Worm (Caenorhabditis elegans) whole organism, L2 larva: ENCODE measurements around the gene dgk-1.
A peak's percentile ranks its signal among the peaks of the same experiment; 100 is the strongest.

Experiments used
- C34F6.9 ChIP-seq: fragments of 150-350 bp; optimal IDR thresholded peaks from 2 replicates; lab custom pipeline; 2014; ENCODE audit warnings: missing biosample characterization, missing genetic modification characterization
- F13H6.1 ChIP-seq: sonication (generic microtip); optimal IDR thresholded peaks from 2 replicates; lab custom pipeline; 2016; ENCODE audit warnings: missing genetic modification characterization, missing compliant biosample characterization
- R02D3.7 ChIP-seq: fragments of 150-350 bp; optimal IDR thresholded peaks from 2 replicates; lab custom pipeline; 2014; ENCODE audit warnings: missing biosample characterization, missing genetic modification characterization
- Y55F3AM.14 ChIP-seq: fragments of 200-800 bp; sonication (Bioruptor generic); optimal IDR thresholded peaks from 2 replicates; lab custom pipeline; 2018; ENCODE audit warnings: mild to moderate bottlenecking, missing genetic modification characterization, missing compliant biosample characterization
- ZK546.5 ChIP-seq: sonication (generic microtip); optimal IDR thresholded peaks from 2 replicates; lab custom pipeline; 2017; ENCODE audit warnings: missing biosample characterization, missing genetic modification characterization
- aly-2 ChIP-seq: fragments of 150-350 bp; optimal IDR thresholded peaks from 2 replicates; lab custom pipeline; 2014; ENCODE audit warnings: missing biosample characterization, missing genetic modification characterization
- ama-1 ChIP-seq: fragments of 150-350 bp; optimal IDR thresholded peaks from 2 replicates; lab custom pipeline; 2018; ENCODE audit warnings: inconsistent platforms
- blmp-1 ChIP-seq: sonication (generic microtip); optimal IDR thresholded peaks from 2 replicates; lab custom pipeline; 2017; ENCODE audit warnings: missing genetic modification characterization, mild to moderate bottlenecking, missing compliant biosample characterization, antibody characterized with exemption, moderate library complexity; ENCODE audit not compliant: insufficient read depth
- ceh-16 ChIP-seq: fragments of 150-350 bp; optimal IDR thresholded peaks from 2 replicates; lab custom pipeline; 2014; ENCODE audit warnings: missing biosample characterization, missing genetic modification characterization
- ceh-82 ChIP-seq: fragments of 150-350 bp; optimal IDR thresholded peaks from 2 replicates; lab custom pipeline; 2014; ENCODE audit warnings: missing biosample characterization, missing genetic modification characterization
- crh-2 ChIP-seq: sonication (generic microtip); optimal IDR thresholded peaks from 2 replicates; lab custom pipeline; 2017; ENCODE audit warnings: missing biosample characterization, missing genetic modification characterization
- dmd-4 ChIP-seq: sonication (generic microtip); optimal IDR thresholded peaks from 2 replicates; lab custom pipeline; 2017; ENCODE audit warnings: missing biosample characterization, missing genetic modification characterization
- egl-27 ChIP-seq: sonication (generic microtip); optimal IDR thresholded peaks from 3 replicates; lab custom pipeline; 2017; ENCODE audit warnings: missing biosample characterization, missing genetic modification reagents, missing genetic modification characterization
- elt-1 ChIP-seq: fragments of 150-350 bp; optimal IDR thresholded peaks from 2 replicates; lab custom pipeline; 2014; ENCODE audit warnings: missing biosample characterization, missing genetic modification characterization
- elt-3 ChIP-seq: sonication (generic microtip); optimal IDR thresholded peaks from 2 replicates; lab custom pipeline; 2017; ENCODE audit warnings: missing biosample characterization, missing genetic modification characterization
- fos-1 ChIP-seq: fragments of 150-350 bp; optimal IDR thresholded peaks from 2 replicates; lab custom pipeline; 2014; ENCODE audit warnings: missing biosample characterization, missing genetic modification characterization
- gmeb-1 ChIP-seq: fragments of 150-350 bp; optimal IDR thresholded peaks from 2 replicates; lab custom pipeline; 2014; ENCODE audit warnings: missing biosample characterization, missing genetic modification characterization
- lin-11 ChIP-seq: fragments of 150-350 bp; sonication (generic microtip); optimal IDR thresholded peaks from 2 replicates; lab custom pipeline; 2014; ENCODE audit warnings: missing biosample characterization, missing genetic modification characterization, inconsistent platforms, mixed read lengths
- lin-13 ChIP-seq: fragments of 150-350 bp; optimal IDR thresholded peaks from 2 replicates; lab custom pipeline; 2014; ENCODE audit warnings: missing biosample characterization, missing genetic modification reagents, missing genetic modification characterization
- lin-39 ChIP-seq: fragments of 150-350 bp; optimal IDR thresholded peaks from 2 replicates; lab custom pipeline; 2014; ENCODE audit warnings: missing biosample characterization, missing genetic modification reagents, missing genetic modification characterization
- lsy-2 ChIP-seq, 2 experiments: fragments of 150-350 bp in 1 of 2; sonication (generic microtip) in 1 of 2; optimal IDR thresholded peaks; 2 replicates each; lab custom pipeline; 2014 to 2017; ENCODE audit warnings: missing biosample characterization in 2 of 2, missing genetic modification characterization in 2 of 2
- mab-5 ChIP-seq: fragments of 150-350 bp; optimal IDR thresholded peaks from 2 replicates; lab custom pipeline; 2014; ENCODE audit warnings: missing biosample characterization, missing genetic modification characterization
- mbf-1 ChIP-seq: sonication (generic microtip); optimal IDR thresholded peaks from 2 replicates; lab custom pipeline; 2017; ENCODE audit warnings: missing biosample characterization, missing genetic modification characterization
- mdl-1 ChIP-seq, 2 experiments: fragments of 150-350 bp in 1 of 2; sonication (generic microtip) in 1 of 2; optimal IDR thresholded peaks; 2 replicates each; lab custom pipeline; 2017; ENCODE audit warnings: missing biosample characterization in 2 of 2, missing genetic modification characterization in 2 of 2
- nhr-10 ChIP-seq: sonication (generic microtip); optimal IDR thresholded peaks from 2 replicates; lab custom pipeline; 2017; ENCODE audit warnings: missing biosample characterization, missing genetic modification characterization
- nhr-11 ChIP-seq: fragments of 150-350 bp; optimal IDR thresholded peaks from 2 replicates; lab custom pipeline; 2014; ENCODE audit warnings: missing biosample characterization, missing genetic modification characterization
- nhr-12 ChIP-seq: fragments of 150-350 bp; optimal IDR thresholded peaks from 2 replicates; lab custom pipeline; 2014; ENCODE audit warnings: missing biosample characterization, missing genetic modification characterization
- nhr-129 ChIP-seq: fragments of 150-350 bp; optimal IDR thresholded peaks from 2 replicates; lab custom pipeline; 2014; ENCODE audit warnings: missing biosample characterization, missing genetic modification characterization
- nhr-21 ChIP-seq: fragments of 150-350 bp; optimal IDR thresholded peaks from 2 replicates; lab custom pipeline; 2014; ENCODE audit warnings: missing biosample characterization, missing genetic modification characterization
- nhr-237 ChIP-seq: fragments of 150-350 bp; optimal IDR thresholded peaks from 2 replicates; lab custom pipeline; 2014; ENCODE audit warnings: missing biosample characterization, missing genetic modification characterization
- nhr-25 ChIP-seq: fragments of 150-350 bp; sonication (generic microtip); optimal IDR thresholded peaks from 3 replicates; lab custom pipeline; 2014; ENCODE audit warnings: missing biosample characterization, missing genetic modification characterization
- nhr-6 ChIP-seq: fragments of 150-350 bp; optimal IDR thresholded peaks from 2 replicates; lab custom pipeline; 2014; ENCODE audit warnings: missing biosample characterization, missing genetic modification characterization
- nhr-77 ChIP-seq: fragments of 150-350 bp; optimal IDR thresholded peaks from 2 replicates; lab custom pipeline; 2014; ENCODE audit warnings: missing biosample characterization, missing genetic modification characterization
- peb-1 ChIP-seq: fragments of 150-350 bp; optimal IDR thresholded peaks from 2 replicates; lab custom pipeline; 2014; ENCODE audit warnings: missing biosample characterization, missing genetic modification characterization
- sem-4 ChIP-seq: fragments of 150-350 bp; optimal IDR thresholded peaks from 2 replicates; lab custom pipeline; 2014; ENCODE audit warnings: missing biosample characterization, missing genetic modification reagents, missing genetic modification characterization
- skn-1 ChIP-seq: sonication (generic microtip); optimal IDR thresholded peaks from 2 replicates; lab custom pipeline; 2017; ENCODE audit warnings: missing biosample characterization, missing genetic modification characterization
- sma-3 ChIP-seq: sonication (generic microtip); optimal IDR thresholded peaks from 2 replicates; lab custom pipeline; 2016; ENCODE audit warnings: missing genetic modification reagents, missing genetic modification characterization, missing compliant biosample characterization
- sma-9 ChIP-seq, 2 experiments: fragments of 150-350 bp in 1 of 2; sonication (generic microtip) in 1 of 2; optimal IDR thresholded peaks; 2 replicates each; lab custom pipeline; 2014 to 2016; ENCODE audit warnings: missing genetic modification characterization in 2 of 2, mild to moderate bottlenecking in 1 of 2, missing biosample characterization in 1 of 2, missing compliant biosample characterization in 1 of 2, missing genetic modification reagents in 1 of 2, moderate library complexity in 1 of 2
- snpc-4 ChIP-seq: fragments of 150-350 bp; optimal IDR thresholded peaks from 2 replicates; lab custom pipeline; 2014; ENCODE audit warnings: missing biosample characterization, missing genetic modification characterization
- unc-39 ChIP-seq: fragments of 150-350 bp; optimal IDR thresholded peaks from 2 replicates; lab custom pipeline; 2014; ENCODE audit warnings: missing biosample characterization, missing genetic modification characterization
- unc-55 ChIP-seq: fragments of 150-350 bp; sonication (generic microtip); optimal IDR thresholded peaks from 3 replicates; lab custom pipeline; 2014; ENCODE audit warnings: missing biosample characterization, missing genetic modification reagents, missing genetic modification characterization
- unc-62 ChIP-seq: fragments of 150-350 bp; optimal IDR thresholded peaks from 2 replicates; lab custom pipeline; 2014; ENCODE audit warnings: missing biosample characterization, missing genetic modification reagents, missing genetic modification characterization
- zag-1 ChIP-seq: fragments of 150-350 bp; optimal IDR thresholded peaks from 2 replicates; lab custom pipeline; 2014; ENCODE audit warnings: missing biosample characterization, missing genetic modification characterization
- ztf-1 ChIP-seq: fragments of 200-800 bp; sonication (Bioruptor generic); conservative IDR thresholded peaks from 2 replicates; pipeline ENCODE4 v1.3.6; 2022; ENCODE audit warnings: missing genetic modification characterization, missing compliant biosample characterization
- ztf-11 ChIP-seq: sonication (generic microtip); optimal IDR thresholded peaks from 2 replicates; lab custom pipeline; 2017; ENCODE audit warnings: missing biosample characterization, missing genetic modification characterization
- ztf-4 ChIP-seq: fragments of 150-350 bp; optimal IDR thresholded peaks from 2 replicates; lab custom pipeline; 2014; ENCODE audit warnings: missing biosample characterization, missing genetic modification characterization

The dgk-1 gene

DNA sequence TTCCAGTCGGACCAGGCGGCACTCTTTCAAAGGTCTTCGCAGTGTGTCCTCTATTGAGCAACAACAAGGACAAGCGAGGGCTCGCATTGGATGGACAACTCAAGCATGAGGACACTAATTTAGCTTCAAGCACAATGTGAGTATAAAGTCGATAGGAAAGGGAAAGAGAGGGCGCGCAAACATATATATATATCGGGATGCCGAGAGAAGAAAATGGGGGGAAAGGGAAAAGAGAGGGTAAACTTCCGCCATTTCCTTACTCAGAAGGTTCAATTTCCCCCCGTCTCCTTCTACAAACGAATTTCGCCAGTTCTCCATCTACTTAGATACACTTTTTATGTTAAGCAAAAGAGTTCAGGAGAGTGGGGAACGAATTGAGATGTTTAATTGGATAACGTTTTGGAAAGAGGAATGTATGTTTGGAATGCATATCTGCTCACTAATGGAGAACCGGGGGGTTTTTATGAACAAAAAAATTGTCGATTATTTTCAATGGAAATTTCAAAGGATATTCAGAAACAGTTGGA lies 38.6 kb downstream of the dgk-1 start:
- no peak for TF ChIP-seq sem-4 (tag; lab: Kevin White, UChicago)
- no peak for TF ChIP-seq ztf-1 (GFP tag; lab: Robert Waterston, UW)
- no peak for TF ChIP-seq dmd-4 (tag; lab: Kevin White, UChicago)
- TF ChIP-seq nhr-25, result no peak
- no peak for TF ChIP-seq zag-1
- no peak for TF ChIP-seq egl-27
- TF ChIP-seq F13H6.1 (tag; lab: Kevin White, UChicago), result peak; percentile 16
- peak; percentile 5 for TF ChIP-seq unc-55 (GFP tag; lab: Kevin White, UChicago)
- no peak for TF ChIP-seq fos-1 (tag; lab: Kevin White, UChicago)
- peak in 1 of 2 experiments; percentile 23 for TF ChIP-seq lsy-2 (tag; optimal IDR thresholded peaks at IDR 0.05; lab: Kevin White, UChicago)
- no peak for TF ChIP-seq R02D3.7 (tag; lab: Kevin White, UChicago)
- no peak for TF ChIP-seq lin-39 (tag; lab: Kevin White, UChicago)
- TF ChIP-seq sma-9 (GFP tag; optimal IDR thresholded peaks at IDR 0.05; lab: Kevin White, UChicago), result peak; percentile 19
- no peak for TF ChIP-seq sma-9 (tag; optimal IDR thresholded peaks at IDR 0.05; lab: Kevin White, UChicago)
- TF ChIP-seq ceh-16, result no peak
- no peak for TF ChIP-seq mbf-1 (tag; lab: Kevin White, UChicago)
- no peak for TF ChIP-seq nhr-6 (tag; lab: Kevin White, UChicago)
- no peak for TF ChIP-seq elt-3 (tag; lab: Kevin White, UChicago)
- TF ChIP-seq C34F6.9 (tag; lab: Kevin White, UChicago), result peak; percentile 32

DNA sequence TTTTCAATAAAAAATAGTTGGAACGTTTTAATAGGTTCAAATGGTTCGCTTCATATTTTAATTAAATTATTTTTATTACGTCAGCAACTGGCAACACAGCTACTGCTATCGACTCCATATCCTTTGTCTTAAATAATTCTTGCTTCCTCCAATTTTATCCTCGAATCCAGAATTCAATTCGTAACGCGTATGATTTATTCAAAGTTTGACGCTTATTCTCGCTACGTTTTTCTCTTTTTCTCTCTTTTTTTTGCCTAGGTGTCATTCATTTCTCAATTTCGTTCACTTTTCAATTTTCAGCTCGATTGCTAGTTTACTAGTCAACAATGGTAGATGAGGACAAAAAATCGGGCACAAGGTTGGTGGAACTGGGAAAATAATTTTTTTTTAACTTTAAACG lies 40.8 kb downstream of the dgk-1 start, which contains the start of gene arr-1:
Gene arr-1 (plus strand): TSS at position 301 of the 400 bp plus-strand sequence.
- TF ChIP-seq lin-11 (tag; lab: Kevin White, UChicago) (no peak), zag-1 (no peak), ama-1 (lab: Kevin White, UChicago) (no peak), unc-55 (GFP tag; lab: Kevin White, UChicago) (no peak), dmd-4 (tag; lab: Kevin White, UChicago) (no peak), mab-5 (tag; lab: Kevin White, UChicago) (no peak), unc-39 (tag; lab: Kevin White, UChicago) (no peak), C34F6.9 (tag; lab: Kevin White, UChicago) (no peak), snpc-4 (tag; lab: Kevin White, UChicago) (no peak)

DNA sequence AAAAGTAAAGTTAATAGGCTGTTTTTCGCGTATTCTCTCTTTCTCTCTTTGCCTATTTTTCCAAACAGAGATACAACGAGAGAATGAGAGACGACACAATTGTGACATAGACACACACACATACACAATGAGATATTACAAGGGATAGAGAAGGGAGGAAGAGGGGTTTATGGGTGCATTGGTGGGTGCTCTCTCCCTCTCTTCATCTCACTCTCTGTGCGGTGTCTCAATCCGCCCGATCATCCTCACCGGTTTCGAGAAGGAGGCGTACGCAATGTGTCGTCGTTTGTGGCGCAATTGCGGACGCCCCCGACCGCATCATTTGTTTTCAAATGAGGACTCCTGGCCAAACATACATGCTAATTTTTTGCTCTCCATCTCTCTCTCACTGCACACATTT lies 41.8 kb downstream of the dgk-1 start:
- TF ChIP-seq mdl-1 (tag; optimal IDR thresholded peaks at IDR 0.05; lab: Kevin White, UChicago) (peak in 1 of 2 experiments; percentile 82), nhr-237 (tag; lab: Kevin White, UChicago) (no peak), lin-39 (tag; lab: Kevin White, UChicago) (peak; percentile 71), unc-55 (GFP tag; lab: Kevin White, UChicago) (peak; percentile 99), ceh-82 (tag; lab: Kevin White, UChicago) (no peak), zag-1 (peak; percentile 97), gmeb-1 (tag; lab: Kevin White, UChicago) (peak; percentile 64), elt-1 (no peak), nhr-129 (tag; lab: Kevin White, UChicago) (peak; percentile 98), nhr-10 (tag; lab: Kevin White, UChicago) (peak; percentile 58), ztf-4 (tag; lab: Kevin White, UChicago) (peak; percentile 83), skn-1 (tag; lab: Kevin White, UChicago) (peak; percentile 54), fos-1 (tag; lab: Kevin White, UChicago) (peak; percentile 84), nhr-11 (tag; lab: Kevin White, UChicago) (no peak), lin-13 (GFP tag; lab: Kevin White, UChicago) (peak; percentile 91), ztf-1 (GFP tag; lab: Robert Waterston, UW) (no peak), snpc-4 (tag; lab: Kevin White, UChicago) (peak; percentile 74), ZK546.5 (tag; lab: Kevin White, UChicago) (peak; percentile 13), ceh-16 (peak; percentile 84), nhr-77 (no peak), sma-9 (GFP tag; optimal IDR thresholded peaks at IDR 0.05; lab: Kevin White, UChicago) (peak; percentile 95), sma-9 (tag; optimal IDR thresholded peaks at IDR 0.05; lab: Kevin White, UChicago) (no peak), sma-3 (GFP tag; lab: Kevin White, UChicago) (peak; percentile 78), nhr-12 (no peak), F13H6.1 (tag; lab: Kevin White, UChicago) (peak; percentile 96), peb-1 (tag; lab: Kevin White, UChicago) (no peak), unc-39 (tag; lab: Kevin White, UChicago) (peak; percentile 58), blmp-1 (tag; lab: Kevin White, UChicago) (peak; percentile 57), elt-3 (tag; lab: Kevin White, UChicago) (no peak), mab-5 (tag; lab: Kevin White, UChicago) (peak; percentile 96), unc-62 (GFP tag; lab: Kevin White, UChicago) (peak; percentile 51), Y55F3AM.14 (peak; percentile 91), aly-2 (tag; lab: Kevin White, UChicago) (peak; percentile 73), crh-2 (peak; percentile 85), ztf-11 (tag; lab: Kevin White, UChicago) (peak; percentile 44), egl-27 (peak; percentile 94), mbf-1 (tag; lab: Kevin White, UChicago) (no peak), R02D3.7 (tag; lab: Kevin White, UChicago) (no peak), nhr-21 (tag; lab: Kevin White, UChicago) (peak; percentile 87), ama-1 (lab: Kevin White, UChicago) (no peak)
